Worm (Caenorhabditis elegans) whole organism, young adult: ENCODE results near the gene nhr-261.
"Not testable (repeated sequence)": the region's sequence is repeated elsewhere in the genome, so short reads cannot be mapped to it uniquely, and the experiment has no call there.

Experiments
- C06A6.2 ChIP-seq: fragments of 200-800 bp; sonication (Bioruptor generic); conservative IDR thresholded peaks from 2 replicates; pipeline ENCODE4 v1.3.6; 2022; ENCODE audit warnings: missing genetic modification characterization, missing compliant biosample characterization
- C17E4.6 ChIP-seq: fragments of 200-800 bp; sonication (Bioruptor generic); IDR thresholded peaks from 2 replicates; pipeline ENCODE4 v1.3.6; 2022; ENCODE audit warnings: missing genetic modification reagents, missing genetic modification characterization, missing compliant biosample characterization
- F23B12.7 ChIP-seq: sonication (generic microtip); optimal IDR thresholded peaks from 2 replicates; lab custom pipeline; 2017; ENCODE audit warnings: missing genetic modification characterization, mild to moderate bottlenecking, missing compliant biosample characterization, antibody characterized with exemption, moderate library complexity; ENCODE audit not compliant: insufficient read depth
- F39B2.1 ChIP-seq: fragments of 200-800 bp; sonication (Bioruptor generic); IDR thresholded peaks from 2 replicates; pipeline ENCODE4 v1.3.6; 2022; ENCODE audit warnings: missing genetic modification reagents, missing genetic modification characterization, missing compliant biosample characterization
- K11D2.4 ChIP-seq: fragments of 200-800 bp; sonication (Bioruptor generic); IDR thresholded peaks from 2 replicates; pipeline ENCODE4 v1.3.6; 2022; ENCODE audit warnings: missing genetic modification reagents, missing genetic modification characterization, missing compliant biosample characterization
- Y56A3A.18 ChIP-seq: fragments of 200-800 bp; sonication (Bioruptor generic); IDR thresholded peaks from 2 replicates; pipeline ENCODE4 v1.3.6; 2022; ENCODE audit warnings: missing genetic modification reagents, missing genetic modification characterization, missing compliant biosample characterization
- aptf-2 ChIP-seq: fragments of 200-800 bp; sonication (Bioruptor generic); conservative IDR thresholded peaks from 2 replicates; pipeline ENCODE4 v1.3.6; 2022; ENCODE audit warnings: missing genetic modification reagents, missing genetic modification characterization, missing compliant biosample characterization
- atf-7 ChIP-seq: sonication (generic microtip); optimal IDR thresholded peaks from 2 replicates; lab custom pipeline; 2017; ENCODE audit warnings: mild to moderate bottlenecking, missing genetic modification characterization, missing compliant biosample characterization
- attf-3 ChIP-seq: fragments of 200-800 bp; sonication (Bioruptor generic); conservative IDR thresholded peaks from 2 replicates; pipeline ENCODE4 v1.3.6; 2022; ENCODE audit warnings: missing genetic modification reagents, missing genetic modification characterization, missing compliant biosample characterization
- ccch-3 ChIP-seq: fragments of 200-800 bp; sonication (Bioruptor generic); optimal IDR thresholded peaks from 2 replicates; lab custom pipeline; 2018; ENCODE audit warnings: mild to moderate bottlenecking, missing genetic modification characterization, missing compliant biosample characterization
- cebp-1 ChIP-seq, 2 experiments: fragments of 200-800 bp in 1 of 2; sonication (Bioruptor generic) in 1 of 2; sonication (generic microtip) in 1 of 2; IDR thresholded peaks in 1 of 2; optimal IDR thresholded peaks in 1 of 2; 2 replicates each; pipeline versions ENCODE4 v1.3.6 to Lab custom; 2017 to 2022; ENCODE audit warnings: missing compliant biosample characterization in 2 of 2, missing genetic modification characterization in 2 of 2, mild to moderate bottlenecking in 1 of 2, missing genetic modification reagents in 1 of 2, moderate library complexity in 1 of 2
- ceh-100 ChIP-seq: fragments of 200-800 bp; sonication (Bioruptor generic); IDR thresholded peaks from 2 replicates; pipeline ENCODE4 v1.3.6; 2022; ENCODE audit warnings: missing genetic modification reagents, missing genetic modification characterization, missing compliant biosample characterization
- ceh-27 ChIP-seq: fragments of 200-800 bp; sonication (Bioruptor generic); optimal IDR thresholded peaks from 2 replicates; lab custom pipeline; 2018; ENCODE audit warnings: mild to moderate bottlenecking, missing genetic modification characterization, moderate library complexity, missing compliant biosample characterization
- ceh-79 ChIP-seq: sonication (generic microtip); optimal IDR thresholded peaks from 2 replicates; lab custom pipeline; 2017; ENCODE audit warnings: mild to moderate bottlenecking, missing genetic modification characterization, missing compliant biosample characterization
- die-1 ChIP-seq: sonication (generic microtip); optimal IDR thresholded peaks from 2 replicates; lab custom pipeline; 2016; ENCODE audit warnings: missing genotype, mild to moderate bottlenecking, missing genetic modification characterization, missing compliant biosample characterization
- efl-1 ChIP-seq: fragments of 150-350 bp; optimal IDR thresholded peaks from 2 replicates; lab custom pipeline; 2014; ENCODE audit warnings: missing biosample characterization, missing genetic modification reagents, missing genetic modification characterization
- hlh-12 ChIP-seq: sonication (generic microtip); optimal IDR thresholded peaks from 2 replicates; lab custom pipeline; 2016; ENCODE audit warnings: missing genetic modification characterization, missing compliant biosample characterization
- hlh-26 ChIP-seq: fragments of 200-800 bp; sonication (Bioruptor generic); conservative IDR thresholded peaks from 2 replicates; pipeline ENCODE4 v1.3.6; 2022; ENCODE audit warnings: missing genetic modification reagents, missing genetic modification characterization, missing compliant biosample characterization
- lag-1 ChIP-seq: fragments of 200-800 bp; sonication (Bioruptor generic); IDR thresholded peaks from 2 replicates; pipeline ENCODE4 v1.3.6; 2022; ENCODE audit warnings: missing genetic modification reagents, missing genetic modification characterization, missing compliant biosample characterization
- let-526 ChIP-seq: fragments of 200-800 bp; sonication (Bioruptor generic); IDR thresholded peaks from 2 replicates; pipeline ENCODE4 v1.3.6; 2022; ENCODE audit warnings: missing genetic modification reagents, missing genetic modification characterization, missing compliant biosample characterization
- madf-6 ChIP-seq: fragments of 200-800 bp; sonication (Bioruptor generic); IDR thresholded peaks from 2 replicates; pipeline ENCODE4 v1.3.6; 2022; ENCODE audit warnings: missing genetic modification reagents, missing genetic modification characterization, missing compliant biosample characterization
- mcd-1 ChIP-seq: fragments of 200-800 bp; sonication (Bioruptor generic); IDR thresholded peaks from 2 replicates; pipeline ENCODE4 v1.3.6; 2022; ENCODE audit warnings: missing genetic modification reagents, missing genetic modification characterization, missing compliant biosample characterization
- mxl-1 ChIP-seq: sonication (generic microtip); optimal IDR thresholded peaks from 2 replicates; lab custom pipeline; 2016; ENCODE audit warnings: missing genetic modification characterization, missing compliant biosample characterization
- pbrm-1 ChIP-seq: fragments of 200-800 bp; sonication (Bioruptor generic); IDR thresholded peaks from 2 replicates; pipeline ENCODE4 v1.3.6; 2022; ENCODE audit warnings: missing genetic modification reagents, missing genetic modification characterization, missing compliant biosample characterization
- somi-1 ChIP-seq: fragments of 200-800 bp; sonication (Bioruptor generic); optimal IDR thresholded peaks from 2 replicates; lab custom pipeline; 2018; ENCODE audit warnings: mild to moderate bottlenecking, missing genetic modification characterization, missing compliant biosample characterization
- sptf-2 ChIP-seq: fragments of 200-800 bp; sonication (Bioruptor generic); optimal IDR thresholded peaks from 2 replicates; lab custom pipeline; 2018; ENCODE audit warnings: mild to moderate bottlenecking, missing genetic modification characterization, missing compliant biosample characterization
- zfh-2 ChIP-seq: fragments of 200-800 bp; sonication (Bioruptor generic); conservative IDR thresholded peaks from 2 replicates; pipeline ENCODE4 v1.3.6; 2022; ENCODE audit warnings: missing genetic modification reagents, missing genetic modification characterization, missing compliant biosample characterization
- zim-3 ChIP-seq: sonication (generic microtip); optimal IDR thresholded peaks from 2 replicates; lab custom pipeline; 2017; ENCODE audit warnings: mild to moderate bottlenecking, missing genetic modification characterization, moderate library complexity, missing compliant biosample characterization
- ztf-18 ChIP-seq: sonication (generic microtip); optimal IDR thresholded peaks from 2 replicates; lab custom pipeline; 2016; ENCODE audit warnings: missing genotype, mild to moderate bottlenecking, missing genetic modification characterization, missing compliant biosample characterization
- ztf-26 ChIP-seq: sonication (generic microtip); optimal IDR thresholded peaks from 2 replicates; lab custom pipeline; 2017; ENCODE audit warnings: missing genetic modification characterization, missing compliant biosample characterization

The nhr-261 gene

ce11 chrII:3827801-3828200 lies 36.8 kb downstream of the nhr-261 start, which contains the start of gene F54D10.8:
Gene F54D10.8 (minus strand): TSS chrII:3827901.
- TF ChIP-seq mxl-1 (tag; lab: Kevin White, UChicago) (no peak), ztf-18 (tag; lab: Kevin White, UChicago) (no peak), die-1 (no peak), C17E4.6 (GFP tag; lab: Robert Waterston, UW) (no peak), F39B2.1 (GFP tag; lab: Robert Waterston, UW) (no peak), ceh-100 (GFP tag; lab: Robert Waterston, UW) (no peak), cebp-1 (GFP tag; IDR thresholded peaks at IDR 0.05; lab: Robert Waterston, UW) (no peak), cebp-1 (tag; optimal IDR thresholded peaks at IDR 0.05; lab: Kevin White, UChicago) (no peak), ztf-26 (tag; lab: Kevin White, UChicago) (no peak), zim-3 (tag; lab: Kevin White, UChicago) (no peak), lag-1 (no peak), hlh-26 (GFP tag; lab: Robert Waterston, UW) (no peak), sptf-2 (no peak), Y56A3A.18 (GFP tag; lab: Robert Waterston, UW) (no peak)
- TF ChIP-seq, all 124 proteins: peak for 0

ce11 chrII:3823855-3824254 lies 40.7 kb downstream of the nhr-261 start, which contains the start of gene skr-15:
Gene skr-15 (plus strand): TSS chrII:3824155.
- TF ChIP-seq atf-7 (tag; lab: Kevin White, UChicago) (no peak), ceh-79 (tag; lab: Kevin White, UChicago) (no peak), F23B12.7 (tag; lab: Kevin White, UChicago) (no peak), hlh-12 (tag; lab: Kevin White, UChicago) (no peak), ccch-3 (GFP tag; lab: Kevin White, UChicago) (no peak)

- TF ChIP-seq efl-1 (GFP tag; lab: Kevin White, UChicago) = peak; percentile 63
- TF ChIP-seq somi-1 (GFP tag; lab: Kevin White, UChicago) = no peak
- peak; percentile 86 for TF ChIP-seq aptf-2
- TF ChIP-seq madf-6 (GFP tag; lab: Robert Waterston, UW) = 0 out of 2 replicates have a peak, but pooled peaks have one; percentile 15
- no peak for TF ChIP-seq attf-3
- no peak for TF ChIP-seq pbrm-1 (GFP tag; lab: Robert Waterston, UW)
These were observed 43.3 kb downstream of the nhr-261 start, which contains the start of gene F54D10.7 for ce11 chrII:3821248-3821647. Gene F54D10.7 (minus strand): TSS chrII:3821296.

ce11 chrII:3816251-3816849 lies 48.2 kb downstream of the nhr-261 start, which contains the start of gene fbxa-24:
Gene fbxa-24 (plus strand): TSS chrII:3816526.
- TF ChIP-seq K11D2.4 (GFP tag; lab: Robert Waterston, UW) (0 out of 2 replicates have a peak, but pooled peaks have one; percentile 31), C06A6.2 (GFP tag; lab: Robert Waterston, UW) (peak; percentile 29; the same call in 1 of the 2 replicates), let-526 (GFP tag; lab: Robert Waterston, UW) (0 out of 2 replicates have a peak, but pooled peaks have one; percentile 25), zfh-2 (GFP tag; lab: Robert Waterston, UW) (0 out of 2 replicates have a peak, but pooled peaks have one; percentile 20), pbrm-1 (GFP tag; lab: Robert Waterston, UW) (peak; percentile 35; the same call in 1 of the 2 replicates), cebp-1 (tag; optimal IDR thresholded peaks at IDR 0.05; lab: Kevin White, UChicago) (peak; percentile 12), mcd-1 (peak; percentile 55), ceh-27 (peak; percentile 54)
- TF ChIP-seq cebp-1 (GFP tag; IDR thresholded peaks at IDR 0.05; lab: Robert Waterston, UW) = not testable (repeated sequence)
